Fruit fly (Drosophila melanogaster): ENCODE data around the gene Dyro.

Dyro gene

DNA sequence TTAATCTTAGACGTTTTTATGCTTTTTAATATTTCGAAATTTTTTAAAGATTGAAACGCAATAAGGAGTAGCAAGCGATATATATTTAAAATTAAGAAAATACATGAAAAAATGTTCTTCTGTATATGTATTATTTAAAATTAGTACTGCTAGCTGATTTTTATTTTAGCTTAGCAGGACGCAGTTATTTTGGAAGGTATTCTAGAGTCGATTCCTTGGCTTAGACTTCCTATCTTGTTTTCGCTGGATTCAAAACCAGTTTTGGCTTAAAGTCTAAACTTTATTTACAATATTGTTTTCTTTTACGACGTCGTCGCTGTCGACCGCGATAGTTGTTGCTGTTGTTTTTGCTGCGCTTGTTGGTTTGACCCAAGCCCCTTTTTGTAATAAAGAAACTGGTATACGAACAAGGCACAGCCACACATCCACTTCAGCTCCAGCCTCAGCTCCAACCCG lies 33.3 kb upstream of the Dyro start (continued):
- TF ChIP-seq Fer1 (GFP tag; optimal IDR thresholded peaks at IDR 0.05) (peak; percentile 39), CG9932 (GFP tag; IDR thresholded peaks at IDR 0.05) (0 out of 2 replicates have a peak, but pooled peaks have one; percentile 10), CG1529 (GFP tag; optimal IDR thresholded peaks at IDR 0.05) (peak; percentile 15), CG5245 (GFP tag; optimal IDR thresholded peaks at IDR 0.05) (no peak), CG7987 (GFP tag; optimal IDR thresholded peaks at IDR 0.05) (no peak), croc (GFP tag; conservative IDR thresholded peaks at IDR 0.05) (peak; percentile 71; the same call in 2 of the 3 replicates), sens-2 (GFP tag; IDR thresholded peaks at IDR 0.05) (no peak), Doc2 (GFP tag; IDR thresholded peaks at IDR 0.05) (no peak), CG12391 (tag; optimal IDR thresholded peaks at IDR 0.05) (peak; percentile 63), CG15696 (tag; optimal IDR thresholded peaks at IDR 0.05) (peak; percentile 10), CG8388 (GFP tag; optimal IDR thresholded peaks at IDR 0.05) (peak; percentile 54), lmd (GFP tag; IDR thresholded peaks at IDR 0.05) (peak; percentile 72), CG10366 (GFP tag; IDR thresholded peaks at IDR 0.05) (peak; percentile 55), CG17328 (GFP tag; IDR thresholded peaks at IDR 0.05) (peak; percentile 57), bsh (GFP tag; optimal IDR thresholded peaks at IDR 0.05) (peak in 1 of 2 experiments; percentile 72), CG9727 (GFP tag; optimal IDR thresholded peaks at IDR 0.05) (peak; percentile 30), ci (GFP tag; IDR thresholded peaks at IDR 0.05) (peak; percentile 48; the same call in 1 of the 3 replicates), Mad (GFP tag; optimal IDR thresholded peaks at IDR 0.05) (no peak), nerfin-1 (tag; optimal IDR thresholded peaks at IDR 0.05) (peak; percentile 12), gt (GFP tag; IDR thresholded peaks at IDR 0.05) (no peak), bowl (GFP tag; IDR thresholded peaks at IDR 0.05) (no peak), CG11560 (tag; IDR thresholded peaks at IDR 0.05) (0 out of 3 replicates have a peak, but pooled peaks have one; percentile 21), CG15269 (tag; optimal IDR thresholded peaks at IDR 0.05) (peak; percentile 52), Sox100B (GFP tag; optimal IDR thresholded peaks at IDR 0.05) (peak; percentile 54), Dfd (GFP tag; optimal IDR thresholded peaks at IDR 0.05) (no peak), Xbp1 (GFP tag; optimal IDR thresholded peaks at IDR 0.05) (peak; percentile 46), CG5180 (GFP tag; optimal IDR thresholded peaks at IDR 0.05) (peak; percentile 53), CG17829 (tag; optimal IDR thresholded peaks at IDR 0.05) (peak; percentile 60), lola (GFP tag; optimal IDR thresholded peaks at IDR 0.05) (peak in 1 of 3 experiments; percentile 74), CG15601 (tag; optimal IDR thresholded peaks at IDR 0.05) (peak; percentile 66), Med (GFP tag) (peak; percentile 79), CG2875 (GFP tag; optimal IDR thresholded peaks at IDR 0.05) (no peak), bab2 (GFP tag; optimal IDR thresholded peaks at IDR 0.05) (no peak), gcm2 (GFP tag; optimal IDR thresholded peaks at IDR 0.05) (no peak), Ets65A (GFP tag) (no peak), CG17568 (GFP tag; optimal IDR thresholded peaks at IDR 0.05) (peak; percentile 13), HmgZ (tag; optimal IDR thresholded peaks at IDR 0.05) (no peak), Bgb (GFP tag; IDR thresholded peaks at IDR 0.05; ENCODE audit: partially characterized antibody) (no peak), Ada2b (GFP tag; IDR thresholded peaks at IDR 0.05) (peak; percentile 23; the same call in 1 of the 2 replicates), lbe (GFP tag; optimal IDR thresholded peaks at IDR 0.05) (peak; percentile 48), prd (optimal IDR thresholded peaks at IDR 0.05) (no peak), prd (GFP tag; IDR thresholded peaks at IDR 0.05) (peak; percentile 73), CG9817 (tag; optimal IDR thresholded peaks at IDR 0.05) (no peak), ewg (GFP tag; optimal IDR thresholded peaks at IDR 0.05) (peak; percentile 34), CG7372 (GFP tag; IDR thresholded peaks at IDR 0.05) (peak; percentile 43; the same call in 1 of the 2 replicates), CG17385 (GFP tag; optimal IDR thresholded peaks at IDR 0.05) (peak; percentile 53), PHDP (tag; optimal IDR thresholded peaks at IDR 0.05) (peak; percentile 59), CG10979 (tag; optimal IDR thresholded peaks at IDR 0.05) (peak; percentile 74), fd102C (GFP tag; optimal IDR thresholded peaks at IDR 0.05) (no peak), CG12942 (GFP tag; optimal IDR thresholded peaks at IDR 0.05) (no peak)

Measured in whole organism, embryonic.